Worm (Caenorhabditis elegans) whole organism, L4 larva: ENCODE data around the gene nmad-1.
A peak's percentile ranks its signal among the peaks of the same experiment; 100 is the strongest.

Source experiments
- D1046.2 ChIP-seq: fragments of 200-800 bp; sonication (Bioruptor generic); IDR thresholded peaks from 2 replicates; pipeline ENCODE4 v1.3.6; 2022; ENCODE audit warnings: missing genetic modification characterization, missing compliant biosample characterization
- F26F4.8 ChIP-seq: fragments of 200-800 bp; sonication (Bioruptor generic); conservative IDR thresholded peaks from 2 replicates; pipeline ENCODE4 v1.3.6; 2022; ENCODE audit warnings: missing genetic modification characterization, missing compliant biosample characterization
- F44E2.7 ChIP-seq: fragments of 200-800 bp; sonication (Bioruptor generic); IDR thresholded peaks from 2 replicates; pipeline ENCODE4 v2.1.2; 2022; ENCODE audit warnings: missing genetic modification characterization, missing compliant biosample characterization
- R02D3.7 ChIP-seq: fragments of 150-350 bp; sonication (generic microtip); optimal IDR thresholded peaks from 3 replicates; lab custom pipeline; 2014; ENCODE audit warnings: missing biosample characterization, missing genetic modification characterization
- Y105C5A.15 ChIP-seq: fragments of 200-800 bp; sonication (Bioruptor generic); IDR thresholded peaks from 2 replicates; pipeline ENCODE4 v1.3.6; 2022; ENCODE audit warnings: missing genetic modification characterization, missing compliant biosample characterization
- Y48G9A.11 ChIP-seq: fragments of 200-800 bp; sonication (Bioruptor generic); IDR thresholded peaks from 2 replicates; pipeline ENCODE4 v1.3.6; 2022; ENCODE audit warnings: missing genetic modification reagents, missing genetic modification characterization, missing compliant biosample characterization
- Y75B8A.6 ChIP-seq: fragments of 200-800 bp; sonication (Bioruptor generic); IDR thresholded peaks from 2 replicates; pipeline ENCODE4 v1.3.6; 2022; ENCODE audit warnings: missing genetic modification reagents, missing genetic modification characterization, missing compliant biosample characterization
- ZK337.2 ChIP-seq: fragments of 200-800 bp; sonication (Bioruptor generic); IDR thresholded peaks from 2 replicates; pipeline ENCODE4 v1.3.6; 2022; ENCODE audit warnings: missing genetic modification reagents, missing genetic modification characterization, missing compliant biosample characterization
- ZK546.5 ChIP-seq, 2 experiments: sonication (generic microtip); optimal IDR thresholded peaks; 2 replicates each; lab custom pipeline; 2017; ENCODE audit warnings: missing biosample characterization in 2 of 2, missing genetic modification characterization in 2 of 2
- aha-1 ChIP-seq: fragments of 150-350 bp; peaks from one replicate; lab custom pipeline; 2014; ENCODE audit warnings: missing biosample characterization, missing genetic modification characterization
- attf-4 ChIP-seq: sonication (generic microtip); optimal IDR thresholded peaks from 3 replicates; lab custom pipeline; 2017; ENCODE audit warnings: missing biosample characterization, missing genetic modification characterization
- ceh-28 ChIP-seq: fragments of 150-350 bp; optimal IDR thresholded peaks from 2 replicates; lab custom pipeline; 2014; ENCODE audit warnings: missing biosample characterization, missing genetic modification reagents, missing genetic modification characterization
- ceh-32 ChIP-seq: sonication (generic microtip); optimal IDR thresholded peaks from 2 replicates; lab custom pipeline; 2016; ENCODE audit warnings: mild to moderate bottlenecking, missing genetic modification characterization, missing compliant biosample characterization; ENCODE audit not compliant: poor library complexity
- cey-2 ChIP-seq: sonication (generic microtip); optimal IDR thresholded peaks from 3 replicates; lab custom pipeline; 2017; ENCODE audit warnings: missing genetic modification characterization, mild to moderate bottlenecking, missing compliant biosample characterization, antibody characterized with exemption, borderline replicate concordance; ENCODE audit not compliant: insufficient read depth
- daf-16 ChIP-seq, 3 experiments: sonication (generic microtip); optimal IDR thresholded peaks; 2 replicates each; lab custom pipeline; 2016 to 2017; ENCODE audit warnings: missing genetic modification characterization in 3 of 3, missing genetic modification reagents in 3 of 3, mild to moderate bottlenecking in 2 of 3, missing compliant biosample characterization in 2 of 3, missing biosample characterization in 1 of 3, moderate library complexity in 1 of 3
- daf-19 ChIP-seq: fragments of 200-800 bp; sonication (Bioruptor generic); conservative IDR thresholded peaks from 2 replicates; pipeline ENCODE4 v1.3.6; 2022; ENCODE audit warnings: missing genetic modification characterization, missing compliant biosample characterization
- daf-8 ChIP-seq: fragments of 200-800 bp; sonication (Bioruptor generic); IDR thresholded peaks from 2 replicates; pipeline ENCODE4 v1.3.6; 2022; ENCODE audit warnings: missing genetic modification characterization, missing compliant biosample characterization
- dmd-6 ChIP-seq: fragments of 200-800 bp; sonication (Bioruptor generic); IDR thresholded peaks from 2 replicates; pipeline ENCODE4 v1.3.6; 2022; ENCODE audit warnings: missing genetic modification reagents, missing genetic modification characterization, missing compliant biosample characterization
- dmd-9 ChIP-seq: fragments of 200-800 bp; sonication (Bioruptor generic); IDR thresholded peaks from 2 replicates; pipeline ENCODE4 v1.3.6; 2022; ENCODE audit warnings: missing genetic modification reagents, missing genetic modification characterization, missing compliant biosample characterization
- egl-27 ChIP-seq: sonication (generic microtip); optimal IDR thresholded peaks from 3 replicates; lab custom pipeline; 2017; ENCODE audit warnings: missing biosample characterization, missing genetic modification reagents, missing genetic modification characterization
- egl-43 ChIP-seq: fragments of 200-800 bp; sonication (Bioruptor generic); IDR thresholded peaks from 2 replicates; pipeline ENCODE4 v1.3.6; 2022; ENCODE audit warnings: missing genetic modification reagents, missing genetic modification characterization, missing compliant biosample characterization
- gei-8 ChIP-seq: fragments of 200-800 bp; sonication (Bioruptor generic); optimal IDR thresholded peaks from 2 replicates; lab custom pipeline; 2018; ENCODE audit warnings: mild to moderate bottlenecking, missing genetic modification characterization, missing compliant biosample characterization
- jun-1 ChIP-seq: fragments of 150-350 bp; optimal IDR thresholded peaks from 2 replicates; lab custom pipeline; 2014; ENCODE audit warnings: missing biosample characterization, missing genetic modification reagents, missing genetic modification characterization
- lim-7 ChIP-seq: fragments of 200-800 bp; sonication (Bioruptor generic); IDR thresholded peaks from 2 replicates; pipeline ENCODE4 v1.3.6; 2022; ENCODE audit warnings: missing genetic modification characterization, missing compliant biosample characterization
- lin-13 ChIP-seq: fragments of 150-350 bp; optimal IDR thresholded peaks from 2 replicates; lab custom pipeline; 2014; ENCODE audit warnings: missing biosample characterization, missing genetic modification reagents, missing genetic modification characterization
- lin-38 ChIP-seq: fragments of 200-800 bp; sonication (Bioruptor generic); IDR thresholded peaks from 2 replicates; pipeline ENCODE4 v1.3.6; 2022; ENCODE audit warnings: missing genetic modification reagents, missing genetic modification characterization, missing compliant biosample characterization
- lsy-2 ChIP-seq, 2 experiments: fragments of 150-350 bp in 1 of 2; sonication (generic microtip) in 1 of 2; optimal IDR thresholded peaks; 2 replicates each; lab custom pipeline; 2014 to 2017; ENCODE audit warnings: missing biosample characterization in 2 of 2, missing genetic modification characterization in 2 of 2
- mdl-1 ChIP-seq, 2 experiments: fragments of 150-350 bp in 1 of 2; sonication (generic microtip) in 1 of 2; optimal IDR thresholded peaks; 2 replicates each; lab custom pipeline; 2014 to 2017; ENCODE audit warnings: missing biosample characterization in 2 of 2, missing genetic modification characterization in 2 of 2
- mdt-29 ChIP-seq: fragments of 200-800 bp; sonication (Bioruptor generic); IDR thresholded peaks from 2 replicates; pipeline ENCODE4 v1.3.6; 2022; ENCODE audit warnings: missing genetic modification reagents, missing genetic modification characterization, missing compliant biosample characterization
- mep-1 ChIP-seq: fragments of 150-350 bp; sonication (generic microtip); optimal IDR thresholded peaks from 3 replicates; lab custom pipeline; 2014; ENCODE audit warnings: missing biosample characterization, missing genetic modification characterization
- mes-2 ChIP-seq: sonication (generic microtip); optimal IDR thresholded peaks from 2 replicates; lab custom pipeline; 2016; ENCODE audit warnings: missing genotype, mild to moderate bottlenecking, missing genetic modification characterization, missing compliant biosample characterization; ENCODE audit not compliant: poor library complexity, severe bottlenecking
- mxl-3 ChIP-seq: fragments of 200-800 bp; sonication (Bioruptor generic); optimal IDR thresholded peaks from 2 replicates; lab custom pipeline; 2018; ENCODE audit warnings: mild to moderate bottlenecking, missing genetic modification characterization, missing compliant biosample characterization
- nhr-102 ChIP-seq: sonication (generic microtip); optimal IDR thresholded peaks from 2 replicates; lab custom pipeline; 2016; ENCODE audit warnings: mild to moderate bottlenecking, missing genetic modification characterization, moderate library complexity, missing compliant biosample characterization
- nhr-237 ChIP-seq: sonication (generic microtip); optimal IDR thresholded peaks from 2 replicates; lab custom pipeline; 2017; ENCODE audit warnings: missing biosample characterization, missing genetic modification characterization
- nhr-28 ChIP-seq: fragments of 150-350 bp; optimal IDR thresholded peaks from 2 replicates; lab custom pipeline; 2014; ENCODE audit warnings: missing biosample characterization, missing genetic modification characterization
- nhr-41 ChIP-seq: fragments of 200-800 bp; sonication (Bioruptor generic); IDR thresholded peaks from 2 replicates; pipeline ENCODE4 v1.3.6; 2022; ENCODE audit warnings: missing genetic modification reagents, missing genetic modification characterization, missing compliant biosample characterization
- nhr-76 ChIP-seq: fragments of 150-350 bp; optimal IDR thresholded peaks from 2 replicates; lab custom pipeline; 2014; ENCODE audit warnings: missing biosample characterization, missing genetic modification characterization
- rbr-2 ChIP-seq: sonication (generic microtip); optimal IDR thresholded peaks from 2 replicates; lab custom pipeline; 2016; ENCODE audit warnings: missing genotype, missing genetic modification characterization, missing compliant biosample characterization
- saeg-2 ChIP-seq: fragments of 200-800 bp; sonication (Bioruptor generic); IDR thresholded peaks from 2 replicates; pipeline ENCODE4 v1.3.6; 2022; ENCODE audit warnings: missing genetic modification reagents, missing genetic modification characterization, missing compliant biosample characterization
- set-16 ChIP-seq: fragments of 200-800 bp; sonication (Bioruptor generic); IDR thresholded peaks from 2 replicates; pipeline ENCODE4 v1.3.6; 2022; ENCODE audit warnings: missing genetic modification reagents, missing genetic modification characterization, missing compliant biosample characterization
- spr-1 ChIP-seq: sonication (generic microtip); optimal IDR thresholded peaks from 2 replicates; lab custom pipeline; 2016; ENCODE audit warnings: mild to moderate bottlenecking, missing genetic modification characterization, missing compliant biosample characterization
- tag-97 ChIP-seq: fragments of 200-800 bp; sonication (Bioruptor generic); IDR thresholded peaks from 2 replicates; pipeline ENCODE4 v1.3.6; 2022; ENCODE audit warnings: missing genetic modification characterization, missing compliant biosample characterization
- unc-130 ChIP-seq: sonication (generic microtip); optimal IDR thresholded peaks from 2 replicates; lab custom pipeline; 2016; ENCODE audit warnings: missing genetic modification reagents, missing genetic modification characterization, missing compliant biosample characterization
- unc-62 ChIP-seq, 3 experiments: fragments of 150-350 bp in 1 of 3; sonication (generic microtip); optimal IDR thresholded peaks in 2 of 3; peaks in 1 of 3; 1 replicate in 1 of 3; 2 replicates in 2 of 3; lab custom pipeline; 2014 to 2017; ENCODE audit warnings: missing biosample characterization in 3 of 3, missing genetic modification characterization in 3 of 3, missing genetic modification reagents in 3 of 3, missing genotype in 1 of 3
- zfp-3 ChIP-seq: fragments of 200-800 bp; sonication (Bioruptor generic); conservative IDR thresholded peaks from 2 replicates; pipeline ENCODE4 v1.3.6; 2022; ENCODE audit warnings: missing genetic modification reagents, missing genetic modification characterization, missing compliant biosample characterization
- zip-11 ChIP-seq: fragments of 200-800 bp; sonication (Bioruptor generic); IDR thresholded peaks from 2 replicates; pipeline ENCODE4 v1.3.6; 2022; ENCODE audit warnings: missing genetic modification characterization, missing compliant biosample characterization
- ztf-11 ChIP-seq: fragments of 150-350 bp; optimal IDR thresholded peaks from 2 replicates; lab custom pipeline; 2014; ENCODE audit warnings: missing biosample characterization, missing genetic modification characterization
- ztf-7 ChIP-seq: fragments of 150-350 bp; optimal IDR thresholded peaks from 2 replicates; lab custom pipeline; 2014; ENCODE audit warnings: missing biosample characterization, missing genetic modification characterization

nmad-1 gene

ce11 chrIII:5553098-5553497, 1.6 kb downstream of the nmad-1 start (continued):
- TF ChIP-seq daf-16 (GFP tag; optimal IDR thresholded peaks at IDR 0.05; lab: Kevin White, UChicago) (peak in 1 of 2 experiments; percentile 91), daf-16 (tag; optimal IDR thresholded peaks at IDR 0.05; lab: Kevin White, UChicago) (peak; percentile 92), spr-1 (tag; lab: Kevin White, UChicago) (no peak), mdl-1 (tag; optimal IDR thresholded peaks at IDR 0.05; lab: Kevin White, UChicago) (peak in 1 of 2 experiments; percentile 5), unc-62 (GFP tag; optimal IDR thresholded peaks at IDR 0.05 in 1 of 2; lab: Kevin White, UChicago) (peak; percentile 5 to 26), unc-62 (tag; optimal IDR thresholded peaks at IDR 0.05; lab: Kevin White, UChicago) (no peak), nhr-28 (tag; lab: Kevin White, UChicago) (peak; percentile 70), mes-2 (tag; lab: Kevin White, UChicago) (peak; percentile 16)

- TF ChIP-seq Y75B8A.6 (GFP tag; lab: Robert Waterston, UW) (no peak), set-16 (GFP tag; lab: Robert Waterston, UW) (no peak), aha-1 (tag; lab: Kevin White, UChicago) (peak; percentile 89), ZK337.2 (GFP tag; lab: Robert Waterston, UW) (no peak), zfp-3 (GFP tag; lab: Robert Waterston, UW) (no peak), saeg-2 (GFP tag; lab: Robert Waterston, UW) (no peak), rbr-2 (tag; lab: Kevin White, UChicago) (no peak), ztf-7 (tag; lab: Kevin White, UChicago) (peak; percentile 13), tag-97 (GFP tag; lab: Robert Waterston, UW) (no peak), zip-11 (GFP tag; lab: Robert Waterston, UW) (no peak), F44E2.7 (no peak), lim-7 (GFP tag; lab: Robert Waterston, UW) (no peak), R02D3.7 (no peak), dmd-9 (GFP tag; lab: Robert Waterston, UW) (no peak), daf-8 (no peak), gei-8 (GFP tag; lab: Kevin White, UChicago) (no peak), nhr-237 (tag; lab: Kevin White, UChicago) (no peak), nhr-76 (tag; lab: Kevin White, UChicago) (no peak), nhr-41 (no peak), mxl-3 (GFP tag; lab: Kevin White, UChicago) (peak; percentile 68), dmd-6 (GFP tag; lab: Robert Waterston, UW) (peak; percentile 81), Y48G9A.11 (GFP tag; lab: Robert Waterston, UW) (no peak), mdt-29 (GFP tag; lab: Robert Waterston, UW) (no peak), mdl-1 (tag; optimal IDR thresholded peaks at IDR 0.05; lab: Kevin White, UChicago) (peak; percentile 82 to 94), lin-13 (GFP tag; lab: Kevin White, UChicago) (no peak), cey-2 (tag; lab: Kevin White, UChicago) (no peak), lsy-2 (tag; optimal IDR thresholded peaks at IDR 0.05; lab: Kevin White, UChicago) (peak in 1 of 2 experiments; percentile 69), jun-1 (tag; lab: Kevin White, UChicago) (no peak), mep-1 (tag; lab: Kevin White, UChicago) (peak; percentile 71), lin-38 (GFP tag; lab: Robert Waterston, UW) (no peak), spr-1 (tag; lab: Kevin White, UChicago) (no peak), Y105C5A.15 (no peak), daf-19 (GFP tag; lab: Robert Waterston, UW) (no peak), ZK546.5 (tag; optimal IDR thresholded peaks at IDR 0.05; lab: Kevin White, UChicago) (no peak), ztf-11 (tag; lab: Kevin White, UChicago) (no peak), ceh-28 (tag; lab: Kevin White, UChicago) (no peak), D1046.2 (GFP tag; lab: Robert Waterston, UW) (no peak), ceh-32 (tag; lab: Kevin White, UChicago) (no peak), egl-27 (tag; lab: Kevin White, UChicago) (no peak), egl-43 (no peak), nhr-28 (tag; lab: Kevin White, UChicago) (peak; percentile 82), unc-130 (GFP tag; lab: Kevin White, UChicago) (no peak), nhr-102 (peak; percentile 24), F26F4.8 (GFP tag; lab: Robert Waterston, UW) (no peak), attf-4 (tag; lab: Kevin White, UChicago) (no peak)
These were observed 2.6 kb downstream of the nmad-1 start, which contains the start of gene F09F7.6 for ce11 chrIII:5552072-5552667. F09F7.6 (minus strand) TSS chrIII:5552135.
